Worm (Caenorhabditis elegans) whole organism, mixed stage, embryonic: ENCODE measurements around the gene B0393.5.
A peak's percentile ranks its signal among the peaks of the same experiment; 100 is the strongest.

Source experiments
- M03D4.4 ChIP-seq: sonication (generic microtip); optimal IDR thresholded peaks from 2 replicates; lab custom pipeline; 2017; ENCODE audit warnings: mild to moderate bottlenecking, missing genetic modification characterization, missing compliant biosample characterization
- ceh-39 ChIP-seq: fragments of 150-350 bp; optimal IDR thresholded peaks from 2 replicates; lab custom pipeline; 2014; ENCODE audit warnings: missing biosample characterization, missing genetic modification characterization
- ceh-43 ChIP-seq: fragments of 200-800 bp; sonication (Bioruptor generic); optimal IDR thresholded peaks from 2 replicates; lab custom pipeline; 2018; ENCODE audit warnings: mild to moderate bottlenecking, missing genetic modification characterization, moderate library complexity, missing compliant biosample characterization
- ceh-83 ChIP-seq: fragments of 200-800 bp; sonication (Bioruptor generic); optimal IDR thresholded peaks from 2 replicates; lab custom pipeline; 2018; ENCODE audit warnings: mild to moderate bottlenecking, missing genetic modification characterization, missing compliant biosample characterization
- ces-1 ChIP-seq: fragments of 150-350 bp; optimal IDR thresholded peaks from 2 replicates; lab custom pipeline; 2014; ENCODE audit warnings: missing biosample characterization, missing genetic modification reagents, missing genetic modification characterization
- cnd-1 ChIP-seq: fragments of 200-800 bp; sonication (Bioruptor generic); optimal IDR thresholded peaks from 2 replicates; lab custom pipeline; 2018; ENCODE audit warnings: mild to moderate bottlenecking, missing genetic modification characterization, missing compliant biosample characterization
- drap-1 ChIP-seq: fragments of 200-800 bp; sonication (Bioruptor generic); optimal IDR thresholded peaks from 3 replicates; lab custom pipeline; 2018; ENCODE audit warnings: mild to moderate bottlenecking, missing genetic modification characterization, missing compliant biosample characterization
- elt-1 ChIP-seq: sonication (generic microtip); optimal IDR thresholded peaks from 2 replicates; lab custom pipeline; 2017; ENCODE audit warnings: missing genetic modification characterization, mild to moderate bottlenecking, missing compliant biosample characterization, antibody characterized with exemption, moderate library complexity, borderline replicate concordance; ENCODE audit not compliant: insufficient read depth
- elt-3 ChIP-seq: fragments of 150-350 bp; optimal IDR thresholded peaks from 2 replicates; lab custom pipeline; 2014; ENCODE audit warnings: missing biosample characterization, missing genetic modification characterization
- flh-1 ChIP-seq: fragments of 200-800 bp; sonication (Bioruptor generic); optimal IDR thresholded peaks from 2 replicates; lab custom pipeline; 2018; ENCODE audit warnings: mild to moderate bottlenecking, missing genetic modification characterization, moderate library complexity, missing compliant biosample characterization
- ham-2 ChIP-seq: fragments of 200-800 bp; sonication (Bioruptor generic); optimal IDR thresholded peaks from 2 replicates; lab custom pipeline; 2018; ENCODE audit warnings: mild to moderate bottlenecking, missing genetic modification characterization, missing compliant biosample characterization
- hlh-1 ChIP-seq: fragments of 150-350 bp; optimal IDR thresholded peaks from 2 replicates; lab custom pipeline; 2014; ENCODE audit warnings: missing biosample characterization, missing genetic modification reagents, missing genetic modification characterization
- lin-32 ChIP-seq: fragments of 200-800 bp; sonication (Bioruptor generic); optimal IDR thresholded peaks from 2 replicates; lab custom pipeline; 2018; ENCODE audit warnings: mild to moderate bottlenecking, missing genetic modification characterization, missing compliant biosample characterization
- lsy-2 ChIP-seq: fragments of 150-350 bp; optimal IDR thresholded peaks from 2 replicates; lab custom pipeline; 2014; ENCODE audit warnings: missing biosample characterization, missing genetic modification characterization
- mab-5 ChIP-seq: fragments of 150-350 bp; optimal IDR thresholded peaks from 2 replicates; lab custom pipeline; 2014; ENCODE audit warnings: missing biosample characterization, missing genetic modification characterization
- mep-1 ChIP-seq: fragments of 150-350 bp; optimal IDR thresholded peaks from 2 replicates; lab custom pipeline; 2017; ENCODE audit warnings: missing biosample characterization, missing genetic modification reagents, missing genetic modification characterization, inconsistent platforms
- mls-2 ChIP-seq: sonication (generic microtip); optimal IDR thresholded peaks from 2 replicates; lab custom pipeline; 2016; ENCODE audit warnings: mild to moderate bottlenecking, missing genetic modification characterization, moderate library complexity, missing compliant biosample characterization
- nhr-12 ChIP-seq: fragments of 150-350 bp; optimal IDR thresholded peaks from 2 replicates; lab custom pipeline; 2014; ENCODE audit warnings: missing biosample characterization, missing genetic modification characterization
- nhr-2 ChIP-seq: fragments of 150-350 bp; optimal IDR thresholded peaks from 2 replicates; lab custom pipeline; 2014; ENCODE audit warnings: missing biosample characterization, missing genetic modification characterization
- nhr-28 ChIP-seq: fragments of 150-350 bp; optimal IDR thresholded peaks from 2 replicates; lab custom pipeline; 2014; ENCODE audit warnings: missing biosample characterization, missing genetic modification characterization
- pha-4 ChIP-seq: fragments of 150-350 bp; optimal IDR thresholded peaks from 2 replicates; lab custom pipeline; 2018; ENCODE audit warnings: missing biosample characterization, missing genetic modification reagents, missing genetic modification characterization
- sem-2 ChIP-seq: fragments of 200-800 bp; sonication (Bioruptor generic); optimal IDR thresholded peaks from 2 replicates; lab custom pipeline; 2018; ENCODE audit warnings: mild to moderate bottlenecking, missing genetic modification characterization, missing compliant biosample characterization
- sptf-1 ChIP-seq: sonication (generic microtip); optimal IDR thresholded peaks from 2 replicates; lab custom pipeline; 2017; ENCODE audit warnings: mild to moderate bottlenecking, missing genetic modification characterization, moderate library complexity, missing compliant biosample characterization
- tbx-8 ChIP-seq: fragments of 200-800 bp; sonication (Bioruptor generic); optimal IDR thresholded peaks from 2 replicates; lab custom pipeline; 2018; ENCODE audit warnings: mild to moderate bottlenecking, missing genetic modification characterization, moderate library complexity, missing compliant biosample characterization
- unc-120 ChIP-seq: sonication (generic microtip); optimal IDR thresholded peaks from 2 replicates; lab custom pipeline; 2017; ENCODE audit warnings: missing genetic modification characterization, missing compliant biosample characterization; ENCODE audit not compliant: poor library complexity, severe bottlenecking
- unc-39 ChIP-seq: fragments of 150-350 bp; optimal IDR thresholded peaks from 2 replicates; lab custom pipeline; 2014; ENCODE audit warnings: missing biosample characterization, missing genetic modification characterization
- unc-62 ChIP-seq: fragments of 150-350 bp; optimal IDR thresholded peaks from 2 replicates; lab custom pipeline; 2014; ENCODE audit warnings: missing biosample characterization, missing genetic modification reagents, missing genetic modification characterization
- zip-8 ChIP-seq: fragments of 150-350 bp; optimal IDR thresholded peaks from 2 replicates; lab custom pipeline; 2014; ENCODE audit warnings: missing biosample characterization, missing genetic modification characterization
- ztf-11 ChIP-seq: fragments of 150-350 bp; optimal IDR thresholded peaks from 2 replicates; lab custom pipeline; 2014; ENCODE audit warnings: missing biosample characterization, missing genetic modification characterization

The B0393.5 gene

DNA sequence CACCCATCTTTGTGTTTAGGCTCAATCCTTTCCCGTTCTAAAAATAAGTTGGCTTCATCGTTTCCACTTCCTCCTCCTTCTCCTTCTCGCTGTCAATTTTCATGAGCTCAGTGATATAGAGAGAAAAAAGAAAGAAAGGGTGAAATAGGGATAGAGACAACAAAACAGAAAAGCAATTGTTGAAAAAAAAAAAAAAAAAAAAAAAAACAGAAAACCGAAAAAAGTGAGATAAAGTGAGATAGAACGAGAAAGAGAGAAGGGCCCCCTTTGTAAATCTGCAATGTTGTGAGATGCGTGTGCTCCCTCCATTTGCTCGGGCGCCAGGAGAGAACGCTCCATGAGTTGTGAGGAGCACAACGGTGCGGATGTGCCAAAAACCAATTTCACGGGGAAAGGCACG, 41.7 kb upstream of the B0393.5 start:
- TF ChIP-seq ceh-39, result no peak

DNA sequence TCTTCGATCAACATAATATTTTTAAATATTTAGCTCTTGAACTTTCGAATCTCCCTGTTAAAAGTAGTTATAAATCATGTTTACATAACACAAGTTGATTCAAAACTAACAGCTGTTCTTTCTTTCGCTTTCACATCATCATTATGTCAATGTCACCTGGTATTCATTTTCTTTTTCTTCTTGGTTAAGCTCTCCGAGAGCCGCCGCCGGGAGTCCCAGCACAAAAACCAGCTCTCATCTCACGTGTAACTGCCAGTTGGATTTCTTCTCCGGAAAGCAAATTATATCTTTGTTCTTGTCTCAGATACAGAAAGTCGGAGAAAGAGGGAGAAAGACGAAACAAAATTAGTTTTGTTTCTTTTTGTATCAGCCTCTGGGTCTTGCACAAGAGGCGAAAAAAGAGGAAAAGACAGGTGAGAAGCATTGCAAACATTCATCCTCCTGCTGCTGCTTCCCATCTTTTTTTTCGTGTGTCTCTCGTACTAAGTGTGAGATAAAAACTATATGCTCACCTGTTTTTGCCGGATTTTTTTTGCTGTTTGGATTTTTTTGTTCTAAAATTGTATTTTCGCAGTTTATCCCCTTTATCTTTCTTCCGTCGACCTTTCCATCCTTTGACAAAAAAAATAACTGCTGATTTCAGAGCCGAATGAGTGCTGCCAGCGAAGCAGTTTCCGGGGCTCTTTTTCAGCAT, 34.1 kb upstream of the B0393.5 start, which contains the start of gene F17C8.3:
Gene F17C8.3 (plus strand): TSS at position 644 of the 694 bp plus-strand sequence.
- TF ChIP-seq hlh-1 (tag; lab: Kevin White, UChicago) (peak; percentile 69), unc-120 (tag; lab: Kevin White, UChicago) (peak; percentile 26), ceh-43 (no peak)

DNA sequence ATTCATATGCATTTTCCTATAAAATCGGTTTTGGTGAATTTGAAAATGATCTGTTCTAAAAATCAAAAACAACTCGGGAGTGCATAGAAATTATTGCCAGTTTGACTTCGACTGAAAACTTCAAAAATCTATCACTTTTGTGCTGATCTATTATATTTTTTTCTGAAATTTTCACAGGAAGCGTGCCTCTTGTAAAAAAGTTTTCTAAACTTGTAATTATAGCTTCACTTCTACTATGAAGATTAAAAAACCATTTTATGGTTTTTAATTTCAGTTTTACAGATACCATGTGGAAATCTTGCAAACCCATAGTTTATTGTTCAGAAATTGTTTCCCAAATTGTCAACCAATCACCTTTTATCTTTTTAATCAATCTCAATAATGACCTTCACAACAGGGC, 31.5 kb upstream of the B0393.5 start, which contains the start of gene F17C8.9:
Gene F17C8.9 (plus strand): TSS at position 301 of the 400 bp plus-strand sequence.
- no peak for TF ChIP-seq ham-2 (GFP tag; lab: Kevin White, UChicago)

DNA sequence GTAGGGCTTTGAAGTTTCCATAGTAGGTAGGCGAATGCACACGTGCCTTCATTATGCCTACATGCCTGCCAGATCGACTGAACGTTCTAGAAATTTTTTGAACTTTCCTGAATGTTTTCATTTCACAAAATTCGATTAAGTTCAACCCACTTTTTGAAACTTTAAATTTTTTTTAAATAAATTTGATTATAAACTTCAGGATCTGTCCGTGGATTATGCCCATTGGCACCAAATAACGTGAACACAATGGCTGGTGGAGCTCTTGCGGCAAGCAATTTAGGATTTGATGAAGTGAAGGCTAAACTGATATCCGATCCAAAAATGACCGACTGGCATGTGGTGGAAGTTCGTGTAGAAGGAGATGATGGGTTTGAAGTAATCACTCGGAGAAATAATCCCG, 30.1 kb upstream of the B0393.5 start, which contains the start of gene F17C8.7:
Gene F17C8.7 (plus strand): TSS at position 301 of the 400 bp plus-strand sequence.
- no peak for TF ChIP-seq flh-1 (GFP tag; lab: Kevin White, UChicago)
- TF ChIP-seq drap-1, result no peak
- TF ChIP-seq mab-5 (tag; lab: Kevin White, UChicago), result no peak
- TF ChIP-seq ceh-39, result no peak
- no peak for TF ChIP-seq ces-1 (GFP tag; lab: Kevin White, UChicago)
- no peak for TF ChIP-seq sem-2 (GFP tag; lab: Kevin White, UChicago)
- no peak for TF ChIP-seq ztf-11
- no peak for TF ChIP-seq nhr-12 (tag; lab: Kevin White, UChicago)
- no peak for TF ChIP-seq unc-39 (tag; lab: Kevin White, UChicago)
- no peak for TF ChIP-seq elt-3 (tag; lab: Kevin White, UChicago)
- no peak for TF ChIP-seq mep-1 (tag; lab: Kevin White, UChicago)
- no peak for TF ChIP-seq ceh-83 (GFP tag; lab: Kevin White, UChicago)
- TF ChIP-seq nhr-28, result no peak
- no peak for TF ChIP-seq zip-8 (tag; lab: Kevin White, UChicago)
- no peak for TF ChIP-seq lsy-2 (tag; lab: Kevin White, UChicago)
- no peak for TF ChIP-seq lin-32
- no peak for TF ChIP-seq M03D4.4 (tag; lab: Kevin White, UChicago)

DNA sequence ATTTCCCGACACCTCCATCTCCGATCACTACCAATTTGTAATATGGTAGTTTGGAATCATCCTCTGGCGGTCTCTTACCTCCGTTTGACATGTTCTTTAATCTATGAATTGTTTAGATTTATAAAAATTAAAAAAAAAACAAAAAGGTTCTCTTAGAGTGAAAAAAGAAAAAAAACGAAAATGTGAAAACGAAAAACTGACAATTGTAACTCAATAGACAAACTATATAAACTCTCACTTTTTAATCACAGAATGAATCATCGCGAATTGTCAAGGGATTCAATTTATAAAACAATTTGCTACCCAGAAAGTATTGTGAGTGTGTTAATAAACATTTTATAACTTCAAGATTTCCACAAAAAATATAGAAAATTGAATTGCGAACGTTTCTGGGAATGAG, 25.6 kb upstream of the B0393.5 start, which contains the start of gene ras-2:
Gene ras-2 (minus strand): TSS at position 101 of the 400 bp plus-strand sequence.
- no peak for TF ChIP-seq lsy-2 (tag; lab: Kevin White, UChicago)
- TF ChIP-seq mls-2, result no peak
- no peak for TF ChIP-seq nhr-2 (tag; lab: Kevin White, UChicago)
- no peak for TF ChIP-seq nhr-28
- no peak for TF ChIP-seq sem-2 (GFP tag; lab: Kevin White, UChicago)
- no peak for TF ChIP-seq ceh-43
- no peak for TF ChIP-seq unc-62 (GFP tag; lab: Kevin White, UChicago)
- no peak for TF ChIP-seq tbx-8 (GFP tag; lab: Kevin White, UChicago)
- TF ChIP-seq sptf-1 (tag; lab: Kevin White, UChicago), result no peak
- TF ChIP-seq unc-120 (tag; lab: Kevin White, UChicago), result no peak
- no peak for TF ChIP-seq M03D4.4 (tag; lab: Kevin White, UChicago)
- no peak for TF ChIP-seq zip-8 (tag; lab: Kevin White, UChicago)
- TF ChIP-seq drap-1, result no peak
- TF ChIP-seq mep-1 (tag; lab: Kevin White, UChicago), result no peak
- no peak for TF ChIP-seq ceh-39
- no peak for TF ChIP-seq ham-2 (GFP tag; lab: Kevin White, UChicago)
- no peak for TF ChIP-seq pha-4 (tag; lab: Kevin White, UChicago)

DNA sequence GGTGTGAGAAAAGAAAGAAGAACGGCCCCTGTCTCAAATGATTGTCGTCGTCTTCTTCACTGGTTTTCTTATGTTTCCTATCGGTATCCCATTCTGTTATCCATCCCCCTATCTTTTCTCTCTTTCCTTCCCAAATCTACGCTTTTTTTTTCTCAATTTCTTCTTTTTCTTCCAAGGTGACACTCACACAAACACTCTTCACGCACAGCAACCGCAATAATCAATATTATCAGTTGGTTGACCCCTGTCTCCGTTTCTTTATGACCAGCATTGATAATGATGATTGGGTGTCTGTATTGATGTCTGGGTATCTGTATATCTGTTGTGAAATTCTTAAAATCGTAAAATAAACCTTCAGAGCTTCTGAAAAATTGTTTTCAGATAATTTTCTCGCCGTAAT, 24.8 kb upstream of the B0393.5 start:
- TF ChIP-seq unc-39 (tag; lab: Kevin White, UChicago), result no peak
- no peak for TF ChIP-seq elt-1 (tag; lab: Kevin White, UChicago)
- no peak for TF ChIP-seq hlh-1 (tag; lab: Kevin White, UChicago)
- no peak for TF ChIP-seq cnd-1 (tag; lab: Kevin White, UChicago)
- no peak for TF ChIP-seq unc-120 (tag; lab: Kevin White, UChicago)
- TF ChIP-seq tbx-8 (GFP tag; lab: Kevin White, UChicago), result no peak
